Fruit fly (Drosophila melanogaster) whole organism, embryonic: ENCODE results near the gene CG32379.

Source experiments
- CG10274 ChIP-seq: fragments of 200-800 bp; sonication (Bioruptor generic); optimal IDR thresholded peaks from 3 replicates; lab custom pipeline; 2017; ENCODE audit warnings: missing biosample characterization, mild to moderate bottlenecking, missing genetic modification characterization
- CG10543 ChIP-seq: fragments of 200-800 bp; sonication (Bioruptor generic); optimal IDR thresholded peaks from 3 replicates; lab custom pipeline; 2017; ENCODE audit warnings: missing biosample characterization, mild to moderate bottlenecking, missing genetic modification characterization, moderate library complexity
- CG10979 ChIP-seq: fragments of 200-800 bp; sonication (Bioruptor generic); optimal IDR thresholded peaks from 2 replicates; lab custom pipeline; 2018; ENCODE audit warnings: missing biosample characterization, mild to moderate bottlenecking, missing genetic modification characterization, moderate library complexity
- CG11085 ChIP-seq: fragments of 200-800 bp; sonication (Bioruptor generic); IDR thresholded peaks from 2 replicates; pipeline ENCODE4 v1.3.6; 2022; ENCODE audit warnings: missing biosample characterization, missing genetic modification characterization
- CG11398 ChIP-seq: fragments of 200-800 bp; sonication (Bioruptor generic); optimal IDR thresholded peaks from 2 replicates; lab custom pipeline; 2016; ENCODE audit warnings: missing biosample characterization, missing genetic modification characterization
- CG12299 ChIP-seq: fragments of 200-800 bp; sonication (Bioruptor generic); optimal IDR thresholded peaks from 2 replicates; lab custom pipeline; 2018; ENCODE audit warnings: missing biosample characterization, mild to moderate bottlenecking, missing genetic modification characterization
- CG13287 ChIP-seq: fragments of 200-800 bp; sonication (Bioruptor generic); IDR thresholded peaks from 2 replicates; pipeline ENCODE4 v1.3.6; 2022; ENCODE audit warnings: missing biosample characterization, missing genetic modification characterization; ENCODE audit not compliant: partially characterized antibody
- CG13296 ChIP-seq: fragments of 200-800 bp; sonication (Bioruptor generic); optimal IDR thresholded peaks from 3 replicates; lab custom pipeline; 2018; ENCODE audit warnings: missing biosample characterization, mild to moderate bottlenecking, missing genetic modification characterization
- CG14667 ChIP-seq: fragments of 200-800 bp; sonication (Bioruptor generic); IDR thresholded peaks from 2 replicates; pipeline ENCODE4 v1.3.6; 2022; ENCODE audit warnings: missing biosample characterization, missing genetic modification characterization
- CG15696 ChIP-seq: fragments of 200-800 bp; sonication (Bioruptor generic); optimal IDR thresholded peaks from 2 replicates; lab custom pipeline; 2019; ENCODE audit warnings: missing biosample characterization, mild to moderate bottlenecking, missing genetic modification characterization, moderate library complexity
- CG17612 ChIP-seq: fragments of 200-800 bp; sonication (Bioruptor generic); IDR thresholded peaks from 2 replicates; pipeline ENCODE4 v1.3.6; 2022; ENCODE audit warnings: missing biosample characterization, missing genetic modification characterization
- CG1792 ChIP-seq: fragments of 200-800 bp; sonication (Bioruptor generic); optimal IDR thresholded peaks from 2 replicates; lab custom pipeline; 2016; ENCODE audit warnings: missing biosample characterization, missing genetic modification characterization
- CG18011 ChIP-seq: fragments of 200-800 bp; sonication (Bioruptor generic); optimal IDR thresholded peaks from 2 replicates; lab custom pipeline; 2017; ENCODE audit warnings: missing biosample characterization, missing genetic modification characterization, mild to moderate bottlenecking, moderate library complexity, missing genotype
- CG18619 ChIP-seq: fragments of 200-800 bp; sonication (Bioruptor generic); optimal IDR thresholded peaks from 3 replicates; lab custom pipeline; 2017; ENCODE audit warnings: missing biosample characterization, mild to moderate bottlenecking, missing genetic modification characterization
- CG34224 ChIP-seq: fragments of 200-800 bp; sonication (Bioruptor generic); IDR thresholded peaks from 3 replicates; pipeline ENCODE4 v1.3.6; 2022; ENCODE audit warnings: missing biosample characterization, missing genetic modification characterization; ENCODE audit not compliant: partially characterized antibody
- CG34422 ChIP-seq: fragments of 200-800 bp; sonication (Bioruptor generic); IDR thresholded peaks from 3 replicates; pipeline ENCODE4 v1.3.6; 2022; ENCODE audit warnings: missing biosample characterization, missing genetic modification characterization
- CG42726 ChIP-seq: fragments of 200-800 bp; sonication (Bioruptor generic); IDR thresholded peaks from 2 replicates; pipeline ENCODE4 v1.3.6; 2022; ENCODE audit warnings: missing biosample characterization, missing genetic modification characterization; ENCODE audit not compliant: partially characterized antibody
- CG4360 ChIP-seq: fragments of 200-800 bp; sonication (Bioruptor generic); IDR thresholded peaks from 2 replicates; pipeline ENCODE4 v1.3.6; 2022; ENCODE audit warnings: missing biosample characterization, missing genetic modification characterization
- CG5180 ChIP-seq: fragments of 200-800 bp; sonication (Bioruptor generic); optimal IDR thresholded peaks from 3 replicates; lab custom pipeline; 2017; ENCODE audit warnings: missing biosample characterization, missing genetic modification characterization, mild to moderate bottlenecking, moderate library complexity, missing genetic modification reagents
- CG6683 ChIP-seq: fragments of 200-800 bp; sonication (Bioruptor generic); optimal IDR thresholded peaks from 2 replicates; lab custom pipeline; 2017; ENCODE audit warnings: missing biosample characterization, mild to moderate bottlenecking, missing genetic modification characterization, missing genetic modification reagents
- CG8765 ChIP-seq: fragments of 200-800 bp; sonication (Bioruptor generic); IDR thresholded peaks from 2 replicates; pipeline ENCODE4 v1.3.6; 2022; ENCODE audit warnings: missing biosample characterization, missing genetic modification characterization
- Chrac-16 ChIP-seq: fragments of 200-800 bp; sonication (Bioruptor generic); optimal IDR thresholded peaks from 3 replicates; lab custom pipeline; 2016; ENCODE audit warnings: missing biosample characterization, missing genetic modification characterization
- D ChIP-seq, 2 experiments: fragments of 200-800 bp in 1 of 2; fragments of >200 bp in 1 of 2; sonication (Bioruptor generic) in 1 of 2; optimal IDR thresholded peaks; 2 replicates in 1 of 2; 3 replicates in 1 of 2; lab custom pipeline; 2017; ENCODE audit warnings: mild to moderate bottlenecking in 1 of 2, missing biosample characterization in 1 of 2, missing genetic modification characterization in 1 of 2, missing genetic modification reagents in 1 of 2
- D19A ChIP-seq: fragments of 200-800 bp; optimal IDR thresholded peaks from 3 replicates; lab custom pipeline; 2019; ENCODE audit warnings: missing biosample characterization, mild to moderate bottlenecking, missing genetic modification characterization, moderate library complexity
- ERR ChIP-seq: fragments of 200-800 bp; sonication (Bioruptor generic); optimal IDR thresholded peaks from 2 replicates; lab custom pipeline; 2016; ENCODE audit warnings: missing biosample characterization, missing genetic modification characterization
- Ets65A ChIP-seq: fragments of 200-800 bp; sonication (Bioruptor generic); peaks from one replicate; lab custom pipeline; 2016; ENCODE audit warnings: missing biosample characterization, missing genetic modification characterization
- Hand ChIP-seq: fragments of 200-800 bp; sonication (Bioruptor generic); optimal IDR thresholded peaks from 2 replicates; lab custom pipeline; 2017; ENCODE audit warnings: mild to moderate bottlenecking, missing biosample characterization, missing genetic modification reagents, missing genetic modification characterization
- Hr39 ChIP-seq: fragments of >200 bp; optimal IDR thresholded peaks from 2 replicates; lab custom pipeline; 2017
- Hr51 ChIP-seq, 2 experiments: fragments of 200-800 bp; sonication (Bioruptor generic); optimal IDR thresholded peaks; 2 replicates in 1 of 2; 3 replicates in 1 of 2; lab custom pipeline; 2016 to 2018; ENCODE audit warnings: missing biosample characterization in 2 of 2, missing genetic modification characterization in 2 of 2, mild to moderate bottlenecking in 1 of 2, moderate library complexity in 1 of 2
- Mrtf ChIP-seq: fragments of 200-800 bp; sonication (Bioruptor generic); IDR thresholded peaks from 3 replicates; pipeline ENCODE4 v1.3.6; 2022; ENCODE audit warnings: missing biosample characterization, missing genetic modification characterization
- NC2α ChIP-seq: fragments of 200-800 bp; sonication (Bioruptor generic); optimal IDR thresholded peaks from 2 replicates; lab custom pipeline; 2016; ENCODE audit warnings: missing biosample characterization, missing genetic modification characterization
- Opbp ChIP-seq: fragments of 200-800 bp; sonication (Bioruptor generic); IDR thresholded peaks from 3 replicates; pipeline ENCODE4 v1.3.6; 2022; ENCODE audit warnings: missing biosample characterization, missing genetic modification characterization; ENCODE audit not compliant: partially characterized antibody
- Sin3A ChIP-seq: fragments of >200 bp; optimal IDR thresholded peaks from 2 replicates; lab custom pipeline; 2018
- TFAM ChIP-seq: fragments of 200-800 bp; sonication (Bioruptor generic); optimal IDR thresholded peaks from 2 replicates; lab custom pipeline; 2017; ENCODE audit warnings: missing biosample characterization, missing genetic modification characterization, inconsistent platforms
- Vsx1 ChIP-seq: fragments of 200-800 bp; sonication (Bioruptor generic); optimal IDR thresholded peaks from 2 replicates; lab custom pipeline; 2017; ENCODE audit warnings: missing biosample characterization, mild to moderate bottlenecking, missing genetic modification characterization, missing genetic modification reagents
- ase ChIP-seq: fragments of 200-800 bp; sonication (Bioruptor generic); IDR thresholded peaks from 3 replicates; pipeline ENCODE4 v1.3.6; 2022; ENCODE audit warnings: missing biosample characterization, missing genetic modification characterization
- ash1 ChIP-seq: fragments of 200-800 bp; sonication (Bioruptor generic); optimal IDR thresholded peaks from 2 replicates; lab custom pipeline; 2018; ENCODE audit warnings: missing biosample characterization, mild to moderate bottlenecking, missing genetic modification characterization
- cad ChIP-seq: fragments of >200 bp; optimal IDR thresholded peaks from 2 replicates; lab custom pipeline; 2017; ENCODE audit warnings: missing biosample characterization, missing genetic modification characterization
- cg ChIP-seq: fragments of 200-800 bp; sonication (Bioruptor generic); optimal IDR thresholded peaks from 3 replicates; lab custom pipeline; 2019; ENCODE audit warnings: missing biosample characterization, mild to moderate bottlenecking, missing genetic modification characterization, moderate library complexity
- dimm ChIP-seq: fragments of 200-800 bp; sonication (Bioruptor generic); IDR thresholded peaks from 2 replicates; pipeline ENCODE4 v1.3.6; 2022; ENCODE audit warnings: missing biosample characterization, missing genetic modification characterization
- esg ChIP-seq: fragments of 200-800 bp; sonication (Bioruptor generic); conservative IDR thresholded peaks from 2 replicates; pipeline ENCODE4 v1.3.6; 2022; ENCODE audit warnings: missing biosample characterization, missing genetic modification characterization
- gfzf ChIP-seq: fragments of 200-800 bp; sonication (Bioruptor generic); optimal IDR thresholded peaks from 2 replicates; lab custom pipeline; 2016; ENCODE audit warnings: missing biosample characterization, mild to moderate bottlenecking, missing genetic modification characterization, moderate library complexity
- ind ChIP-seq: fragments of 200-800 bp; sonication (Bioruptor generic); optimal IDR thresholded peaks from 3 replicates; lab custom pipeline; 2016; ENCODE audit warnings: missing biosample characterization, missing genetic modification characterization
- ken ChIP-seq: fragments of 200-800 bp; sonication (Bioruptor generic); IDR thresholded peaks from 3 replicates; pipeline ENCODE4 v1.3.6; 2022; ENCODE audit warnings: missing biosample characterization, missing genetic modification characterization
- klu ChIP-seq: fragments of 200-800 bp; sonication (Bioruptor generic); IDR thresholded peaks from 2 replicates; pipeline ENCODE4 v1.3.6; 2022; ENCODE audit warnings: missing biosample characterization, missing genetic modification characterization
- scrt ChIP-seq: fragments of 200-800 bp; sonication (Bioruptor generic); optimal IDR thresholded peaks from 2 replicates; lab custom pipeline; 2018; ENCODE audit warnings: missing biosample characterization, mild to moderate bottlenecking, missing genetic modification characterization, moderate library complexity
- tna ChIP-seq: fragments of 200-800 bp; sonication (Bioruptor generic); IDR thresholded peaks from 2 replicates; pipeline ENCODE4 v1.3.6; 2022; ENCODE audit warnings: missing biosample characterization, missing genetic modification characterization; ENCODE audit not compliant: partially characterized antibody
- wdn ChIP-seq: fragments of 200-800 bp; sonication (Bioruptor generic); IDR thresholded peaks from 2 replicates; pipeline ENCODE4 v1.3.6; 2022; ENCODE audit warnings: missing biosample characterization, missing genetic modification characterization
- zfh2 ChIP-seq: fragments of 200-800 bp; sonication (Bioruptor generic); optimal IDR thresholded peaks from 2 replicates; lab custom pipeline; 2016; ENCODE audit warnings: missing biosample characterization, missing genetic modification characterization

Gene CG32379

dm6 chr3L:7347984-7348631 is 48.0 kb upstream of the CG32379 start, which contains the start of the genes Srp19 and qm (continued):
- TF ChIP-seq dimm (GFP tag; lab: Robert Waterston, UW) (no peak), klu (GFP tag; lab: Robert Waterston, UW) (peak; percentile 61; the same call in 1 of the 2 replicates), zfh2 (GFP tag; lab: Kevin White, UChicago) (peak; percentile 76), Vsx1 (GFP tag; lab: Kevin White, UChicago) (no peak), Hr39 (lab: Kevin White, UChicago) (no peak), ase (GFP tag; lab: Robert Waterston, UW) (0 out of 3 replicates have a peak, but pooled peaks have one; percentile 11), D (optimal IDR thresholded peaks at IDR 0.05; lab: Kevin White, UChicago) (no peak), D (GFP tag; optimal IDR thresholded peaks at IDR 0.05; lab: Kevin White, UChicago) (peak; percentile 26), Hr51 (GFP tag; optimal IDR thresholded peaks at IDR 0.05; lab: Kevin White, UChicago) (peak; percentile 8 to 27), ind (GFP tag; lab: Kevin White, UChicago) (peak; percentile 57), scrt (GFP tag; lab: Kevin White, UChicago) (no peak), Chrac-16 (peak; percentile 34), wdn (peak; percentile 46; the same call in 1 of the 2 replicates), tna (GFP tag; lab: Robert Waterston, UW) (peak; percentile 54), CG8765 (GFP tag; lab: Robert Waterston, UW) (no peak), D19A (tag; lab: Kevin White, UChicago) (no peak), CG18619 (peak; percentile 13), CG10979 (tag; lab: Kevin White, UChicago) (peak; percentile 27), ERR (no peak), ken (0 out of 3 replicates have a peak, but pooled peaks have one; percentile 58), Ets65A (GFP tag; lab: Kevin White, UChicago) (peak; percentile 97), ash1 (GFP tag; lab: Kevin White, UChicago) (no peak), gfzf (no peak), CG42726 (GFP tag; lab: Robert Waterston, UW) (peak; percentile 70; the same call in 1 of the 2 replicates), Mrtf (GFP tag; lab: Robert Waterston, UW) (no peak), CG6683 (no peak), CG10274 (GFP tag; lab: Kevin White, UChicago) (no peak), CG14667 (GFP tag; lab: Robert Waterston, UW) (peak; percentile 30; the same call in 1 of the 2 replicates), Hand (GFP tag; lab: Kevin White, UChicago) (no peak), CG4360 (GFP tag; lab: Robert Waterston, UW) (peak; percentile 79), CG13296 (GFP tag; lab: Kevin White, UChicago) (no peak), CG13287 (peak; percentile 87), TFAM (GFP tag; lab: Kevin White, UChicago) (no peak), CG5180 (no peak), Opbp (GFP tag; lab: Robert Waterston, UW) (peak; percentile 50; the same call in 2 of the 3 replicates), CG18011 (GFP tag; lab: Kevin White, UChicago) (no peak), CG11085 (0 out of 2 replicates have a peak, but pooled peaks have one; percentile 12), CG12299 (peak; percentile 38), NC2α (no peak), Sin3A (lab: Kevin White, UChicago) (peak; percentile 95), CG17612 (GFP tag; lab: Robert Waterston, UW) (no peak), CG34422 (GFP tag; lab: Robert Waterston, UW) (peak; percentile 86; the same call in 2 of the 3 replicates), CG34224 (GFP tag; lab: Robert Waterston, UW) (peak; percentile 70), CG1792 (GFP tag; lab: Kevin White, UChicago) (peak; percentile 20), CG10543 (GFP tag; lab: Kevin White, UChicago) (peak; percentile 69), CG15696 (tag; lab: Kevin White, UChicago) (peak; percentile 53), esg (peak; percentile 21; the same call in 1 of the 2 replicates), cg (no peak), CG11398 (GFP tag; lab: Kevin White, UChicago) (no peak), cad (GFP tag; lab: Kevin White, UChicago) (no peak)
